Worm (Caenorhabditis elegans) whole organism, L4 larva: Measurements from ENCODE around the gene C39E6.2.

Experiments
- F44E2.7 ChIP-seq: fragments of 200-800 bp; sonication (Bioruptor generic); IDR thresholded peaks from 2 replicates; pipeline ENCODE4 v2.1.2; 2022; ENCODE audit warnings: missing genetic modification characterization, missing compliant biosample characterization
- R02D3.7 ChIP-seq: fragments of 150-350 bp; sonication (generic microtip); optimal IDR thresholded peaks from 3 replicates; lab custom pipeline; 2014; ENCODE audit warnings: missing biosample characterization, missing genetic modification characterization
- T26A8.4 ChIP-seq: fragments of 200-800 bp; sonication (Bioruptor generic); IDR thresholded peaks from 2 replicates; pipeline ENCODE4 v1.3.6; 2022; ENCODE audit warnings: missing genetic modification characterization, missing compliant biosample characterization
- Y5F2A.4 ChIP-seq: fragments of 200-800 bp; sonication (Bioruptor generic); optimal IDR thresholded peaks from 2 replicates; lab custom pipeline; 2018; ENCODE audit warnings: mild to moderate bottlenecking, missing genetic modification characterization, missing compliant biosample characterization
- Y75B8A.6 ChIP-seq: fragments of 200-800 bp; sonication (Bioruptor generic); IDR thresholded peaks from 2 replicates; pipeline ENCODE4 v1.3.6; 2022; ENCODE audit warnings: missing genetic modification reagents, missing genetic modification characterization, missing compliant biosample characterization
- aha-1 ChIP-seq: fragments of 150-350 bp; peaks from one replicate; lab custom pipeline; 2014; ENCODE audit warnings: missing biosample characterization, missing genetic modification characterization
- aly-2 ChIP-seq: sonication (generic microtip); optimal IDR thresholded peaks from 2 replicates; lab custom pipeline; 2018; ENCODE audit warnings: missing biosample characterization, missing genetic modification characterization
- arid-1 ChIP-seq: fragments of 200-800 bp; sonication (Bioruptor generic); conservative IDR thresholded peaks from 2 replicates; pipeline ENCODE4 v1.3.6; 2022; ENCODE audit warnings: missing genetic modification reagents, missing genetic modification characterization, missing compliant biosample characterization
- ceh-20 ChIP-seq: fragments of 200-800 bp; sonication (Bioruptor generic); IDR thresholded peaks from 2 replicates; pipeline ENCODE4 v1.3.6; 2022; ENCODE audit warnings: missing genetic modification reagents, missing genetic modification characterization, missing compliant biosample characterization
- ceh-62 ChIP-seq: sonication (generic microtip); optimal IDR thresholded peaks from 2 replicates; lab custom pipeline; 2017; ENCODE audit warnings: missing biosample characterization, missing genetic modification characterization
- ctbp-1 ChIP-seq: fragments of 200-800 bp; sonication (Bioruptor generic); IDR thresholded peaks from 2 replicates; pipeline ENCODE4 v1.3.6; 2022; ENCODE audit warnings: missing genetic modification reagents, missing genetic modification characterization, missing compliant biosample characterization
- daf-16 ChIP-seq, 3 experiments: sonication (generic microtip); optimal IDR thresholded peaks; 2 replicates each; lab custom pipeline; 2016 to 2017; ENCODE audit warnings: missing genetic modification characterization in 3 of 3, missing genetic modification reagents in 3 of 3, mild to moderate bottlenecking in 2 of 3, missing compliant biosample characterization in 2 of 3, missing biosample characterization in 1 of 3, moderate library complexity in 1 of 3
- dmd-6 ChIP-seq: fragments of 200-800 bp; sonication (Bioruptor generic); IDR thresholded peaks from 2 replicates; pipeline ENCODE4 v1.3.6; 2022; ENCODE audit warnings: missing genetic modification reagents, missing genetic modification characterization, missing compliant biosample characterization
- dpl-1 ChIP-seq: fragments of 150-350 bp; optimal IDR thresholded peaks from 2 replicates; lab custom pipeline; 2014; ENCODE audit warnings: missing biosample characterization, missing genetic modification reagents, missing genetic modification characterization
- duxl-1 ChIP-seq: sonication (generic microtip); optimal IDR thresholded peaks from 2 replicates; lab custom pipeline; 2016; ENCODE audit warnings: mild to moderate bottlenecking, missing genetic modification characterization, moderate library complexity, missing compliant biosample characterization; ENCODE audit not compliant: poor library complexity
- dve-1 ChIP-seq: sonication (generic microtip); optimal IDR thresholded peaks from 2 replicates; lab custom pipeline; 2017; ENCODE audit warnings: antibody characterized with exemption, mild to moderate bottlenecking, missing genetic modification characterization, missing compliant biosample characterization; ENCODE audit not compliant: insufficient read depth
- fos-1 ChIP-seq: fragments of 150-350 bp; optimal IDR thresholded peaks from 2 replicates; lab custom pipeline; 2014; ENCODE audit warnings: missing biosample characterization, missing genetic modification characterization
- hmg-1.1 ChIP-seq: fragments of 200-800 bp; sonication (Bioruptor generic); IDR thresholded peaks from 2 replicates; pipeline ENCODE4 v1.3.6; 2022; ENCODE audit warnings: missing genetic modification reagents, missing genetic modification characterization, missing compliant biosample characterization
- lin-15B ChIP-seq: fragments of 150-350 bp; sonication (generic microtip); optimal IDR thresholded peaks from 3 replicates; lab custom pipeline; 2014; ENCODE audit warnings: missing biosample characterization, missing genetic modification characterization
- lin-39 ChIP-seq: fragments of 150-350 bp; optimal IDR thresholded peaks from 2 replicates; lab custom pipeline; 2014; ENCODE audit warnings: missing biosample characterization, missing genetic modification reagents, missing genetic modification characterization
- lsy-2 ChIP-seq, 2 experiments: fragments of 150-350 bp in 1 of 2; sonication (generic microtip) in 1 of 2; optimal IDR thresholded peaks; 2 replicates each; lab custom pipeline; 2014 to 2017; ENCODE audit warnings: missing biosample characterization in 2 of 2, missing genetic modification characterization in 2 of 2
- madf-5 ChIP-seq, 2 experiments: fragments of 200-800 bp; sonication (Bioruptor generic); IDR thresholded peaks; 2 replicates each; pipeline ENCODE4 v1.3.6; 2022; ENCODE audit warnings: missing compliant biosample characterization in 2 of 2, missing genetic modification characterization in 2 of 2
- mdt-29 ChIP-seq: fragments of 200-800 bp; sonication (Bioruptor generic); IDR thresholded peaks from 2 replicates; pipeline ENCODE4 v1.3.6; 2022; ENCODE audit warnings: missing genetic modification reagents, missing genetic modification characterization, missing compliant biosample characterization
- mep-1 ChIP-seq: fragments of 150-350 bp; sonication (generic microtip); optimal IDR thresholded peaks from 3 replicates; lab custom pipeline; 2014; ENCODE audit warnings: missing biosample characterization, missing genetic modification characterization
- mes-2 ChIP-seq: sonication (generic microtip); optimal IDR thresholded peaks from 2 replicates; lab custom pipeline; 2016; ENCODE audit warnings: missing genotype, mild to moderate bottlenecking, missing genetic modification characterization, missing compliant biosample characterization; ENCODE audit not compliant: poor library complexity, severe bottlenecking
- nhr-10 ChIP-seq: fragments of 150-350 bp; optimal IDR thresholded peaks from 2 replicates; lab custom pipeline; 2014; ENCODE audit warnings: missing biosample characterization, missing genetic modification characterization
- nhr-102 ChIP-seq: sonication (generic microtip); optimal IDR thresholded peaks from 2 replicates; lab custom pipeline; 2016; ENCODE audit warnings: mild to moderate bottlenecking, missing genetic modification characterization, moderate library complexity, missing compliant biosample characterization
- nhr-11 ChIP-seq: fragments of 150-350 bp; optimal IDR thresholded peaks from 2 replicates; lab custom pipeline; 2014; ENCODE audit warnings: missing biosample characterization, missing genetic modification characterization
- nhr-77 ChIP-seq: fragments of 150-350 bp; optimal IDR thresholded peaks from 2 replicates; lab custom pipeline; 2014; ENCODE audit warnings: missing biosample characterization, missing genetic modification characterization
- pqm-1 ChIP-seq: sonication (generic microtip); optimal IDR thresholded peaks from 2 replicates; lab custom pipeline; 2017; ENCODE audit warnings: missing biosample characterization, missing genetic modification characterization
- rbr-2 ChIP-seq: sonication (generic microtip); optimal IDR thresholded peaks from 2 replicates; lab custom pipeline; 2016; ENCODE audit warnings: missing genotype, missing genetic modification characterization, missing compliant biosample characterization
- set-16 ChIP-seq: fragments of 200-800 bp; sonication (Bioruptor generic); IDR thresholded peaks from 2 replicates; pipeline ENCODE4 v1.3.6; 2022; ENCODE audit warnings: missing genetic modification reagents, missing genetic modification characterization, missing compliant biosample characterization
- snpc-4 ChIP-seq: fragments of 150-350 bp; optimal IDR thresholded peaks from 2 replicates; lab custom pipeline; 2014; ENCODE audit warnings: missing biosample characterization, missing genetic modification characterization
- spr-1 ChIP-seq: sonication (generic microtip); optimal IDR thresholded peaks from 2 replicates; lab custom pipeline; 2016; ENCODE audit warnings: mild to moderate bottlenecking, missing genetic modification characterization, missing compliant biosample characterization
- unc-62 ChIP-seq, 3 experiments: fragments of 150-350 bp in 1 of 3; sonication (generic microtip); optimal IDR thresholded peaks in 2 of 3; peaks in 1 of 3; 1 replicate in 1 of 3; 2 replicates in 2 of 3; lab custom pipeline; 2014 to 2017; ENCODE audit warnings: missing biosample characterization in 3 of 3, missing genetic modification characterization in 3 of 3, missing genetic modification reagents in 3 of 3, missing genotype in 1 of 3
- zfp-2 ChIP-seq: sonication (generic microtip); optimal IDR thresholded peaks from 2 replicates; lab custom pipeline; 2016; ENCODE audit warnings: mild to moderate bottlenecking, missing genetic modification characterization, missing compliant biosample characterization
- zip-11 ChIP-seq: fragments of 200-800 bp; sonication (Bioruptor generic); IDR thresholded peaks from 2 replicates; pipeline ENCODE4 v1.3.6; 2022; ENCODE audit warnings: missing genetic modification characterization, missing compliant biosample characterization

Gene C39E6.2

DNA sequence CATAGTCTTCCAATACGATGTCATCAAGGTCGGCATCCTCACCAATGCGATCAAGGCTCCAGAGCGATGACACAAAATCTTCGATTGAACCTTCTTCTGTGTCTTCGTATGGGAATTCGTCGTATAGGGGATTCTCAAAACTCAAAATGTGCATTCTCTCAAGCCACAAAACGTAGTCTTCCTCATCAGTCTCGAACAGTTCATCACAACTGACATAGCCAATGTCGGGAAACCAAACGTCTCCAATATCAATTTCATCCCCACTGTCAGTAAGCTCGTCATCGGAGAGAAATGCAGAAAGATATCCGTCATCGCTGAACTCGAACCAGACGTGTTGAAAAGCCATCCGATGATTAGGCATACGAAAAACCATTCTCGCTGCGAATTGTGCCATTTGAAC, at the start of gene C39E6.2:
TSS of gene C39E6.2 (minus strand) at position 394 of the 400 bp plus-strand sequence.
- TF ChIP-seq Y5F2A.4 (GFP tag; lab: Kevin White, UChicago) = no peak
- no peak for TF ChIP-seq T26A8.4
- peak in 1 of 2 experiments; percentile 94 for TF ChIP-seq unc-62 (GFP tag; optimal IDR thresholded peaks at IDR 0.05 in 1 of 2; lab: Kevin White, UChicago)
- no peak for TF ChIP-seq unc-62 (tag; optimal IDR thresholded peaks at IDR 0.05; lab: Kevin White, UChicago)
- TF ChIP-seq rbr-2 (tag; lab: Kevin White, UChicago) = no peak
- no peak for TF ChIP-seq ceh-62 (tag; lab: Kevin White, UChicago)

DNA sequence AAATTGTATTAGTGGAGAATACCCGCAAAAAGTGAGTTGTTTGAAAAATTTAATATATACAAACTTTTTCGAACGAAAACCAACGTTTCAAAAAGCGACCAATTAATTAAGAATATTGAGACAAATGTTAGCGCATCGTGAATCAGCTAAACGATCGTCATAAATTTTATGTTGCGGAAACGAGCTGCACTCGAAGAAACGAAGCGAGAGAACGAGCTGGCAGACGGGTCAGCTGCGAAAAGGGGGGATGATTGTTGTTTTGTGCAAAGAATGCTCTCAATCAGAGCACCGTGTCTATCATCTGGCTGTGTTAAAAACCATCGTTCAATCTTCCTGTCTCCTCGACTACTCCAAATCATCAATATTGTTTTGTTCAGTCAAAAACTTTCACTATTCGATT, 49.0 kb upstream of the C39E6.2 start:
- TF ChIP-seq unc-62 (GFP tag; optimal IDR thresholded peaks at IDR 0.05 in 1 of 2; lab: Kevin White, UChicago) = peak in 1 of 2 experiments; percentile 92
- TF ChIP-seq unc-62 (tag; optimal IDR thresholded peaks at IDR 0.05; lab: Kevin White, UChicago) = no peak
- peak in 1 of 2 experiments; percentile 11 for TF ChIP-seq daf-16 (GFP tag; optimal IDR thresholded peaks at IDR 0.05; lab: Kevin White, UChicago)
- no peak for TF ChIP-seq daf-16 (tag; optimal IDR thresholded peaks at IDR 0.05; lab: Kevin White, UChicago)
- TF ChIP-seq aly-2 = no peak

DNA sequence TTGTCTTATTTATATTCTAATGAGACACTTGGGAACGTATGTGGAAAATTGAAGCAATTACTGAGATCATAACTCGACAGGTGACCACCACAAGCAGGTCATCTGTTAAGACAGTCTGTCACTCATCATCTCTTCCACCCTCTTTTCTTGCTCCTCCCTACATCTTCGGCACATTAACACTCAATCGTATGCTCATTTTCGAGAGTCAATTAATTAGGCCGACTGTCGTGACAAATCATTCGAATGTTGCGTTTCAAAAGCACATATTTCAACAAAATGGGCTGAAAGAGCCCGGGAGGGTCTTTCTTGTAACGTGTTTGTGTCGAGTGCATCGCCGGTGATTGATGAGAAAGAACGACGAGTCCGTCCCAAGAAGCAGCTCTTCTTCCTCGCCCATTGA, 47.3 kb upstream of the C39E6.2 start:
- TF ChIP-seq lsy-2 (tag; optimal IDR thresholded peaks at IDR 0.05; lab: Kevin White, UChicago) (no peak), ctbp-1 (no peak), lin-15B (tag; lab: Kevin White, UChicago) (no peak), unc-62 (GFP tag; optimal IDR thresholded peaks at IDR 0.05 in 1 of 2; lab: Kevin White, UChicago) (peak in 1 of 2 experiments; percentile 84), unc-62 (tag; optimal IDR thresholded peaks at IDR 0.05; lab: Kevin White, UChicago) (no peak), hmg-1.1 (GFP tag; lab: Robert Waterston, UW) (0 out of 2 replicates have a peak, but pooled peaks have one; percentile 33), aha-1 (tag; lab: Kevin White, UChicago) (peak; percentile 52), lin-39 (tag; lab: Kevin White, UChicago) (peak; percentile 44)

DNA sequence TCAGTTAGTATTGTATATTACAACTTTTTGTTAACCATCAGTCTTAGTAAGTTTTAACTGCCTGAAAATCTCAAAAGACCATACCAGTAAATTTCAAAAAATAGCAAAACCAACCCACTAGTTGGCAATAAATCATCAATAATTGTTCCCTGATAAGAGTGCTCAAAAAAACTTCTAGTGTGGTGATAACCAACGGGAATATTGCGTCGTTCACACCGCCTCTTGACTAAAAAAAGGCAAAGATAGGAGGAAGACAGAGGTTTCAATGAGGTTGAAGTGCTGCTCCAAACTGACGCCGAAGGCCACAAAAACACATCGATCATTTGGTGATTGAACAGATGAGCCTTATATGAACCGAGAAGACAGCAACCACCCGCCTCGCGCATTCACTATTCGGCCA, 46.0 kb upstream of the C39E6.2 start:
- TF ChIP-seq set-16 (GFP tag; lab: Robert Waterston, UW) (no peak), fos-1 (tag; lab: Kevin White, UChicago) (no peak), pqm-1 (tag; lab: Kevin White, UChicago) (peak; percentile 61), spr-1 (tag; lab: Kevin White, UChicago) (no peak), F44E2.7 (GFP tag; lab: Robert Waterston, UW) (no peak), snpc-4 (tag; lab: Kevin White, UChicago) (no peak), dmd-6 (GFP tag; lab: Robert Waterston, UW) (peak; percentile 14; the same call in 1 of the 2 replicates), lsy-2 (tag; optimal IDR thresholded peaks at IDR 0.05; lab: Kevin White, UChicago) (no peak), R02D3.7 (tag; lab: Kevin White, UChicago) (no peak)

DNA sequence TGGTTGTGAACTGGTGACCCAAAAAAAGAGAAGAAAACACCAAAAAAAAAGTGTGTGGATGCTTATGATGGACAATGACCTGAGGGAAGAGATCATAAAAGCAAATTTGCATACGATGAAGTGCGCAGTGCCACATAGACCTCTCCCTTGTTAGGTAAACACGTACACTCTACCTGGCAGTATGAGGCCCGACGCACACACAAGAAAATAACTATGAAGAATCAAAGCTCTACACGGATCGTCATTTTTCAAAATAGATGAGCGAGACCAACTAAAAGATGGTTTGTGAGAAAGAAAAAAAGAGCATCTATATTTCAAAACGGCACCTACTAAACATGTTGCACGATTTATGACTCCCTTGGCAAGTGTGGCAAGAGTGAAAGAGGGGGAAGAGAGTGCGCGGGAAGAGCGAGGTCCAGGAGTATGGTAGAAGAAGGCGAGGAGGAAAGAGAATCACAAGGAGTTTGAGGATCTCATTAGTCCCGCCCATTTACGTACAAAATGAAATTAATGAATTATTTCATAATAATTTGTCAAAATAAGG, 45.2 kb upstream of the C39E6.2 start, which contains the start of gene mig-13:
TSS of gene mig-13 (minus strand) at position 51 of the 544 bp plus-strand sequence.
- TF ChIP-seq daf-16 (GFP tag; optimal IDR thresholded peaks at IDR 0.05; lab: Kevin White, UChicago) = no peak
- no peak for TF ChIP-seq daf-16 (tag; optimal IDR thresholded peaks at IDR 0.05; lab: Kevin White, UChicago)
- no peak for TF ChIP-seq duxl-1 (tag; lab: Kevin White, UChicago)
- TF ChIP-seq arid-1 (GFP tag; lab: Robert Waterston, UW) = no peak
- no peak for TF ChIP-seq Y75B8A.6 (GFP tag; lab: Robert Waterston, UW)
- TF ChIP-seq unc-62 (GFP tag; optimal IDR thresholded peaks at IDR 0.05 in 1 of 2; lab: Kevin White, UChicago) = peak in 1 of 2 experiments; percentile 15
- no peak for TF ChIP-seq unc-62 (tag; optimal IDR thresholded peaks at IDR 0.05; lab: Kevin White, UChicago)

DNA sequence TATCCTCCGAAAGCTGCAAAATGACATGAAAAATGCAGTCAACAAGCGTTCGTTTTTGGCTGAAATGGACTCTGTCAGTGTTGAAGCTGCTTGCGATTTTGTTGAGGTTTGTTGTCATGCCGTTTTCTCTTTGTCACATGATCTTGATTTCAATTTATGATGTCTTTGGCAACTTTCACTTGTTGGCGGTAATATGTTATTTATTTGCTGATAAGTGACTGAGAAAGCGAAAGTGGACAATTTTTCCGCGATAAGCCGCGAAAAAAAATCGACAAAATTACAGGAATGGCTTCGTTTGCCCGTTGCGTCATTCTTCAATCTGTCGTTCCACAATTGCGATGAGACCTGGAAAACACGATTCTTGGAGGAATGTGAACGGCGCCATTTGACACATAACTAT, 40.4 kb upstream of the C39E6.2 start:
- peak; percentile 4 for TF ChIP-seq nhr-11
- peak in 1 of 2 experiments; percentile 38 for TF ChIP-seq lsy-2 (tag; optimal IDR thresholded peaks at IDR 0.05; lab: Kevin White, UChicago)
- TF ChIP-seq dpl-1 (GFP tag; lab: Kevin White, UChicago) = peak; percentile 8
- peak; percentile 83 for TF ChIP-seq pqm-1 (tag; lab: Kevin White, UChicago)
- peak; percentile 85 for TF ChIP-seq dve-1
- TF ChIP-seq mdt-29 (GFP tag; lab: Robert Waterston, UW) = no peak
- peak; percentile 4 for TF ChIP-seq nhr-10
- no peak for TF ChIP-seq ctbp-1
- TF ChIP-seq ceh-20 (GFP tag; lab: Robert Waterston, UW) = peak; percentile 63; the same call in 1 of the 2 replicates
- TF ChIP-seq mes-2 (tag; lab: Kevin White, UChicago) = no peak
- peak; percentile 65 for TF ChIP-seq nhr-102 (tag; lab: Kevin White, UChicago)
- no peak for TF ChIP-seq F44E2.7 (GFP tag; lab: Robert Waterston, UW)
- 0 out of 4 replicates have a peak, but pooled peaks of 1 of the 2 experiments have one; percentile 20 for TF ChIP-seq madf-5 (GFP tag; IDR thresholded peaks at IDR 0.05; lab: Robert Waterston, UW)
- TF ChIP-seq mep-1 = peak; percentile 31
- TF ChIP-seq nhr-77 (tag; lab: Kevin White, UChicago) = peak; percentile 72
- peak in 1 of 2 experiments; percentile 34 for TF ChIP-seq daf-16 (GFP tag; optimal IDR thresholded peaks at IDR 0.05; lab: Kevin White, UChicago)
- TF ChIP-seq daf-16 (tag; optimal IDR thresholded peaks at IDR 0.05; lab: Kevin White, UChicago) = peak; percentile 97
- TF ChIP-seq zip-11 (GFP tag; lab: Robert Waterston, UW) = no peak
- no peak for TF ChIP-seq zfp-2 (tag; lab: Kevin White, UChicago)
